Fruit fly (Drosophila melanogaster): ENCODE results near the gene Adk1.

- no peak for TF ChIP-seq h (GFP tag; optimal IDR thresholded peaks at IDR 0.05)
- no peak for TF ChIP-seq Vsx2 (GFP tag; optimal IDR thresholded peaks at IDR 0.05; ENCODE audit: partially characterized antibody)
- TF ChIP-seq Hnf4 (GFP tag; optimal IDR thresholded peaks at IDR 0.05) = no peak
- TF ChIP-seq usp (GFP tag; optimal IDR thresholded peaks at IDR 0.05) = no peak
- TF ChIP-seq Mio (GFP tag; optimal IDR thresholded peaks at IDR 0.05) = no peak
- TF ChIP-seq Hr78 (GFP tag; optimal IDR thresholded peaks at IDR 0.05) = no peak
- no peak for TF ChIP-seq ey (GFP tag; optimal IDR thresholded peaks at IDR 0.05)
- no peak for TF ChIP-seq jim (GFP tag; optimal IDR thresholded peaks at IDR 0.05)
- no peak for TF ChIP-seq psq (GFP tag; optimal IDR thresholded peaks at IDR 0.05)
- no peak for TF ChIP-seq dsf (GFP tag; optimal IDR thresholded peaks at IDR 0.05; ENCODE audit: borderline replicate concordance)
- no peak for TF ChIP-seq Dfd (GFP tag; optimal IDR thresholded peaks at IDR 0.05)
Observed at dm6 chr3R:12211552-12211951, 13.8 kb downstream of the Adk1 start.

Measured in whole organism, wandering third instar larva.